Worm (Caenorhabditis elegans): ENCODE data around the gene clec-167.

The clec-167 gene

ce11 chrIV:1255632-1256031, at the start of gene clec-167:
Gene clec-167, minus strand, starts transcription at chrIV:1255732.
- TF ChIP-seq him-1 (tag; optimal IDR thresholded peaks at IDR 0.05) (no peak), dao-5 (tag; optimal IDR thresholded peaks at IDR 0.05) (no peak), W03F9.2 (tag; optimal IDR thresholded peaks at IDR 0.05) (no peak)

ce11 chrIV:1298984-1299383, 43.5 kb upstream of the clec-167 start:
- TF ChIP-seq dao-5 (tag; optimal IDR thresholded peaks at IDR 0.05) (no peak), him-1 (tag; optimal IDR thresholded peaks at IDR 0.05) (no peak), W03F9.2 (tag; optimal IDR thresholded peaks at IDR 0.05) (no peak)

- TF ChIP-seq W03F9.2 (tag; optimal IDR thresholded peaks at IDR 0.05) (no peak), dao-5 (tag; optimal IDR thresholded peaks at IDR 0.05) (no peak), him-1 (tag; optimal IDR thresholded peaks at IDR 0.05) (no peak)
Measured at ce11 chrIV:1289327-1289726, 33.8 kb upstream of the clec-167 start, which contains the start of gene plst-1. Gene plst-1, plus strand, starts transcription at chrIV:1289627.

ce11 chrIV:1286549-1286948, 31.0 kb upstream of the clec-167 start:
- TF ChIP-seq him-1 (tag; optimal IDR thresholded peaks at IDR 0.05) (no peak), W03F9.2 (tag; optimal IDR thresholded peaks at IDR 0.05) (no peak)

ce11 chrIV:1284877-1285276, 29.3 kb upstream of the clec-167 start:
- TF ChIP-seq dao-5 (tag; optimal IDR thresholded peaks at IDR 0.05): no peak
- no peak for TF ChIP-seq him-1 (tag; optimal IDR thresholded peaks at IDR 0.05)
- TF ChIP-seq W03F9.2 (tag; optimal IDR thresholded peaks at IDR 0.05): no peak

- TF ChIP-seq W03F9.2 (tag; optimal IDR thresholded peaks at IDR 0.05): no peak
- TF ChIP-seq him-1 (tag; optimal IDR thresholded peaks at IDR 0.05): no peak
- no peak for TF ChIP-seq dao-5 (tag; optimal IDR thresholded peaks at IDR 0.05)
Measured at ce11 chrIV:1278945-1279344, 23.4 kb upstream of the clec-167 start.

ce11 chrIV:1277067-1277466, 21.5 kb upstream of the clec-167 start:
- TF ChIP-seq dao-5 (tag; optimal IDR thresholded peaks at IDR 0.05) (no peak), him-1 (tag; optimal IDR thresholded peaks at IDR 0.05) (no peak), W03F9.2 (tag; optimal IDR thresholded peaks at IDR 0.05) (no peak)

- TF ChIP-seq W03F9.2 (tag; optimal IDR thresholded peaks at IDR 0.05) (no peak), him-1 (tag; optimal IDR thresholded peaks at IDR 0.05) (no peak), dao-5 (tag; optimal IDR thresholded peaks at IDR 0.05) (no peak)
Measured at ce11 chrIV:1275910-1276309, 20.4 kb upstream of the clec-167 start.

ce11 chrIV:1274583-1274982, 19.1 kb upstream of the clec-167 start, which contains the start of gene C09E9.1:
Gene C09E9.1, plus strand, starts transcription at chrIV:1274868.
- TF ChIP-seq him-1 (tag; optimal IDR thresholded peaks at IDR 0.05) (no peak), W03F9.2 (tag; optimal IDR thresholded peaks at IDR 0.05) (peak; percentile 32), dao-5 (tag; optimal IDR thresholded peaks at IDR 0.05) (no peak)

ce11 chrIV:1266724-1267123, 11.2 kb upstream of the clec-167 start, which contains the start of gene clec-170:
Gene clec-170, plus strand, starts transcription at chrIV:1266866.
- TF ChIP-seq dao-5 (tag; optimal IDR thresholded peaks at IDR 0.05) (no peak), W03F9.2 (tag; optimal IDR thresholded peaks at IDR 0.05) (no peak), him-1 (tag; optimal IDR thresholded peaks at IDR 0.05) (no peak)

ce11 chrIV:1266138-1266537, 10.6 kb upstream of the clec-167 start:
- no peak for TF ChIP-seq W03F9.2 (tag; optimal IDR thresholded peaks at IDR 0.05)
- TF ChIP-seq him-1 (tag; optimal IDR thresholded peaks at IDR 0.05): no peak
- no peak for TF ChIP-seq dao-5 (tag; optimal IDR thresholded peaks at IDR 0.05)

- no peak for TF ChIP-seq dao-5 (tag; optimal IDR thresholded peaks at IDR 0.05)
- no peak for TF ChIP-seq him-1 (tag; optimal IDR thresholded peaks at IDR 0.05)
- no peak for TF ChIP-seq W03F9.2 (tag; optimal IDR thresholded peaks at IDR 0.05)
Measured at ce11 chrIV:1264928-1265327, 9.4 kb upstream of the clec-167 start, which contains the start of gene F38A1.13. Gene F38A1.13, plus strand, starts transcription at chrIV:1265228.

- TF ChIP-seq him-1 (tag; optimal IDR thresholded peaks at IDR 0.05) (no peak), W03F9.2 (tag; optimal IDR thresholded peaks at IDR 0.05) (no peak), dao-5 (tag; optimal IDR thresholded peaks at IDR 0.05) (no peak)
Measured at ce11 chrIV:1261930-1262329, 6.4 kb upstream of the clec-167 start.

ce11 chrIV:1261024-1261423, 5.5 kb upstream of the clec-167 start, which contains the start of gene clec-169:
Gene clec-169, plus strand, starts transcription at chrIV:1261324.
- TF ChIP-seq him-1 (tag; optimal IDR thresholded peaks at IDR 0.05) (no peak), dao-5 (tag; optimal IDR thresholded peaks at IDR 0.05) (no peak), W03F9.2 (tag; optimal IDR thresholded peaks at IDR 0.05) (no peak)

- no peak for TF ChIP-seq dao-5 (tag; optimal IDR thresholded peaks at IDR 0.05)
Measured at ce11 chrIV:1260474-1260873, 4.9 kb upstream of the clec-167 start.
